Fruit fly (Drosophila melanogaster): ENCODE results near the gene HGTX.

Gene HGTX

DNA sequence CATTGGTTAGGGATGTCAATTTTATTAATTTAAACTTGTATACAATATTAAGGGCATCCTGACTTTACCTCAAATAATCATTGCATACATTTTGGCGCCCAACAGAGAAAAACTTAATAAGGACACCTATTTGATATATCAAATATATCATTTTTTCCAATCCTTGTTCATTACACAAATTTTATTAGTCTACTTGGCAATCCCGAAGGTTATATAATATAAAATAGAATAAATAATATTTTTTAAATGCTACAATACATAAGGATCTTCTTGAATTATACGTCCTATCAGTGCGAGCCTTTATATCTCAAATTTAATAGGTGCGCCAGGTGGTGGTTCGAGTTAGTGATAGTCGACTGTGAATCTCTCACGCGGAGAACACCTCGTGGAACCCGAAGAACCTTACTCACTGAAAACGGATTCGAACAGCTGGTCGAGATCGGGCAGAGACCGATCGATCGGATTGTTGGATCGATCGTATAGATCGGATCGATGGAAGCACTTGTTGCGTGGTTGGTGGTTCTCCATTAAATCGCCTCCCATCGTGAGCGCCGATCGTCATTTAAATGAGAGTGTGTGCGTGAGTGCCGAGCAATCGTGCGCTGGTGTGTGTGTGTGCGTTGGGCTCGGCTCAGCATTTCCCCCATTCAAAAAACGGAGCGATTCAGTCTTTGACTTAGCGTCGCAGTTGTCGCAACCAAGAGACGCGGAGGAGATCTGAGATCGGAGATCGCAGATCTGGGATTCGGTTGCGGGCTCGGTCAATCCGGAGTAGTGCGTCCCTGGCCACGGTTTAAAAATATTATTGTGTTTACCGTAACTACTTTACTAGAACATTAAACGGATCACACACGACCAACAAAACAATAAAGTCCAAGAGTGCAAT lies 14.7 kb upstream of the HGTX start, which contains the start of gene shd (continued):
- TF ChIP-seq CG8089 (GFP tag; optimal IDR thresholded peaks at IDR 0.05) (no peak), CG9876 (GFP tag; optimal IDR thresholded peaks at IDR 0.05) (no peak), CG10209 (GFP tag; optimal IDR thresholded peaks at IDR 0.05) (peak; percentile 61), dysf (GFP tag; IDR thresholded peaks at IDR 0.05) (0 out of 3 replicates have a peak, but pooled peaks have one; percentile 25), CG13287 (GFP tag; IDR thresholded peaks at IDR 0.05; ENCODE audit: partially characterized antibody) (no peak), CG18619 (GFP tag; optimal IDR thresholded peaks at IDR 0.05) (peak; percentile 59), CG12659 (GFP tag; optimal IDR thresholded peaks at IDR 0.05) (peak; percentile 52), CG10431 (GFP tag; optimal IDR thresholded peaks at IDR 0.05) (no peak), CG17612 (GFP tag; IDR thresholded peaks at IDR 0.05) (no peak), Deaf1 (tag; optimal IDR thresholded peaks at IDR 0.05) (peak; percentile 97), sens (GFP tag) (peak; percentile 51), tio (GFP tag; optimal IDR thresholded peaks at IDR 0.05) (peak; percentile 45), Ets65A (GFP tag) (peak; percentile 39), bsh (GFP tag; optimal IDR thresholded peaks at IDR 0.05) (peak; percentile 18 to 50), PHDP (tag; optimal IDR thresholded peaks at IDR 0.05) (peak; percentile 28), phol (tag; optimal IDR thresholded peaks at IDR 0.05) (peak; percentile 30), Ptx1 (GFP tag; IDR thresholded peaks at IDR 0.05) (no peak), wek (GFP tag; optimal IDR thresholded peaks at IDR 0.05) (no peak), CG14965 (GFP tag; optimal IDR thresholded peaks at IDR 0.05; ENCODE audit: borderline replicate concordance) (no peak), Hr3 (GFP tag; optimal IDR thresholded peaks at IDR 0.05) (peak; percentile 48), YL-1 (GFP tag; optimal IDR thresholded peaks at IDR 0.05) (no peak), CG7987 (GFP tag; optimal IDR thresholded peaks at IDR 0.05) (no peak), Hmr (GFP tag; optimal IDR thresholded peaks at IDR 0.05) (peak; percentile 16), CG1529 (GFP tag; optimal IDR thresholded peaks at IDR 0.05) (peak; percentile 8), CG30403 (GFP tag; optimal IDR thresholded peaks at IDR 0.05) (peak; percentile 45), Bteb2 (GFP tag; optimal IDR thresholded peaks at IDR 0.05) (no peak), sima (GFP tag; optimal IDR thresholded peaks at IDR 0.05) (no peak), CG16813 (GFP tag; IDR thresholded peaks at IDR 0.05; ENCODE audit: partially characterized antibody) (no peak), CG3281 (GFP tag; optimal IDR thresholded peaks at IDR 0.05) (peak; percentile 72), CG17802 (tag; optimal IDR thresholded peaks at IDR 0.05) (no peak), onecut (GFP tag; IDR thresholded peaks at IDR 0.05) (peak; percentile 74), Dbx (GFP tag; IDR thresholded peaks at IDR 0.05) (no peak), CG4854 (GFP tag; optimal IDR thresholded peaks at IDR 0.05) (no peak), ems (GFP tag; optimal IDR thresholded peaks at IDR 0.05) (no peak), hth (optimal IDR thresholded peaks at IDR 0.05) (no peak), Doc3 (GFP tag; IDR thresholded peaks at IDR 0.05; ENCODE audit: partially characterized antibody) (no peak), Optix (GFP tag; IDR thresholded peaks at IDR 0.05) (no peak), abd-A (tag; optimal IDR thresholded peaks at IDR 0.05) (peak; percentile 65), bcd (GFP tag; optimal IDR thresholded peaks at IDR 0.05) (peak; percentile 21), CG2678 (tag; optimal IDR thresholded peaks at IDR 0.05) (peak; percentile 64), zf30C (GFP tag; optimal IDR thresholded peaks at IDR 0.05) (no peak), ase (GFP tag; IDR thresholded peaks at IDR 0.05) (no peak), CG15601 (tag; optimal IDR thresholded peaks at IDR 0.05) (no peak), Rfx (GFP tag; IDR thresholded peaks at IDR 0.05) (peak; percentile 28; the same call in 1 of the 2 replicates), CG14014 (GFP tag; IDR thresholded peaks at IDR 0.05) (no peak), CG9797 (GFP tag; optimal IDR thresholded peaks at IDR 0.05) (no peak), Awh (GFP tag; IDR thresholded peaks at IDR 0.05) (0 out of 2 replicates have a peak, but pooled peaks have one; percentile 29), CG11723 (GFP tag; optimal IDR thresholded peaks at IDR 0.05) (no peak), croc (GFP tag; conservative IDR thresholded peaks at IDR 0.05) (no peak)
